Fruit fly (Drosophila melanogaster) Kc167 (cell line): ENCODE data around the gene Tailor.

Experiments used
- Myc ChIP-seq: fragments of >200 bp; optimal IDR thresholded peaks from 2 replicates; lab custom pipeline; 2017; ENCODE audit warnings: missing external identifiers
- Sin3A ChIP-seq: fragments of >200 bp; optimal IDR thresholded peaks from 2 replicates; lab custom pipeline; 2018; ENCODE audit warnings: missing external identifiers
- h ChIP-seq: fragments of >200 bp; optimal IDR thresholded peaks from 3 replicates; lab custom pipeline; 2018; ENCODE audit warnings: missing external identifiers
- insv ChIP-seq: fragments of >200 bp; optimal IDR thresholded peaks from 3 replicates; lab custom pipeline; 2018; ENCODE audit warnings: missing external identifiers
- psq ChIP-seq: fragments of >200 bp; optimal IDR thresholded peaks from 2 replicates; lab custom pipeline; 2017; ENCODE audit warnings: missing external identifiers
- ttk ChIP-seq: sonication (Bioruptor generic); optimal IDR thresholded peaks from 2 replicates; lab custom pipeline; 2017; ENCODE audit warnings: missing external identifiers

The Tailor gene

dm6 chr3R:7093592-7093991 lies 7.7 kb upstream of the Tailor start:
- TF ChIP-seq Myc, result no peak

dm6 chr3R:7091904-7092303 lies 6.0 kb upstream of the Tailor start:
- TF ChIP-seq h (lab: Kevin White, UChicago) (no peak), psq (lab: Kevin White, UChicago) (no peak), Sin3A (no peak), Myc (no peak), ttk (no peak), insv (lab: Kevin White, UChicago) (no peak)

- TF ChIP-seq Sin3A, result no peak
- TF ChIP-seq ttk, result no peak
- TF ChIP-seq psq (lab: Kevin White, UChicago), result no peak
- TF ChIP-seq h (lab: Kevin White, UChicago), result no peak
- no peak for TF ChIP-seq insv (lab: Kevin White, UChicago)
- TF ChIP-seq Myc, result no peak
Observed at dm6 chr3R:7090337-7090830, 4.5 kb upstream of the Tailor start.

- no peak for TF ChIP-seq h (lab: Kevin White, UChicago)
Observed at dm6 chr3R:7089522-7090336, 3.8 kb upstream of the Tailor start.

dm6 chr3R:7088837-7089361 lies 3.0 kb upstream of the Tailor start:
- TF ChIP-seq Sin3A, result no peak
- no peak for TF ChIP-seq ttk
- no peak for TF ChIP-seq psq (lab: Kevin White, UChicago)
- no peak for TF ChIP-seq Myc
- TF ChIP-seq insv (lab: Kevin White, UChicago), result no peak
- TF ChIP-seq h (lab: Kevin White, UChicago), result no peak

- TF ChIP-seq Myc, result no peak
- TF ChIP-seq insv (lab: Kevin White, UChicago), result no peak
- TF ChIP-seq Sin3A, result no peak
- no peak for TF ChIP-seq h (lab: Kevin White, UChicago)
- TF ChIP-seq psq (lab: Kevin White, UChicago), result no peak
- no peak for TF ChIP-seq ttk
Observed at dm6 chr3R:7087904-7088303, 2.0 kb upstream of the Tailor start.

dm6 chr3R:7087201-7087505 lies 1.3 kb upstream of the Tailor start:
- TF ChIP-seq psq (lab: Kevin White, UChicago) (no peak), insv (lab: Kevin White, UChicago) (no peak), h (lab: Kevin White, UChicago) (no peak), Sin3A (no peak), ttk (no peak), Myc (no peak)

dm6 chr3R:7086377-7087200 lies 706 bp upstream of the Tailor start, which contains the start of gene alphaTub84B:
alphaTub84B (plus strand) TSS chr3R:7086599.
- TF ChIP-seq psq (lab: Kevin White, UChicago), result no peak
- no peak for TF ChIP-seq h (lab: Kevin White, UChicago)
- TF ChIP-seq Myc, result no peak
- no peak for TF ChIP-seq insv (lab: Kevin White, UChicago)

dm6 chr3R:7085455-7085854 lies 428 bp downstream of the Tailor start:
- TF ChIP-seq ttk (no peak), psq (lab: Kevin White, UChicago) (no peak), Myc (no peak), insv (lab: Kevin White, UChicago) (no peak), h (lab: Kevin White, UChicago) (no peak), Sin3A (no peak)

dm6 chr3R:7083750-7084149 lies 2.1 kb downstream of the Tailor start:
- TF ChIP-seq psq (lab: Kevin White, UChicago) (no peak), ttk (no peak), Myc (no peak), insv (lab: Kevin White, UChicago) (no peak), h (lab: Kevin White, UChicago) (no peak), Sin3A (no peak)

- TF ChIP-seq h (lab: Kevin White, UChicago) (no peak), ttk (no peak)
Observed at dm6 chr3R:7081972-7082371, 3.9 kb downstream of the Tailor start, which contains the start of gene Dpck. Dpck (plus strand) TSS chr3R:7082182.

dm6 chr3R:7080157-7080916 lies 5.5 kb downstream of the Tailor start, which contains the start of gene Ref1:
Ref1 (minus strand) TSS chr3R:7080387.
- TF ChIP-seq ttk (no peak), Sin3A (no peak), Myc (no peak), insv (lab: Kevin White, UChicago) (no peak), psq (lab: Kevin White, UChicago) (no peak), h (lab: Kevin White, UChicago) (no peak)
